Fruit fly (Drosophila melanogaster): ENCODE measurements around the gene Rm62.

Rm62 gene

DNA sequence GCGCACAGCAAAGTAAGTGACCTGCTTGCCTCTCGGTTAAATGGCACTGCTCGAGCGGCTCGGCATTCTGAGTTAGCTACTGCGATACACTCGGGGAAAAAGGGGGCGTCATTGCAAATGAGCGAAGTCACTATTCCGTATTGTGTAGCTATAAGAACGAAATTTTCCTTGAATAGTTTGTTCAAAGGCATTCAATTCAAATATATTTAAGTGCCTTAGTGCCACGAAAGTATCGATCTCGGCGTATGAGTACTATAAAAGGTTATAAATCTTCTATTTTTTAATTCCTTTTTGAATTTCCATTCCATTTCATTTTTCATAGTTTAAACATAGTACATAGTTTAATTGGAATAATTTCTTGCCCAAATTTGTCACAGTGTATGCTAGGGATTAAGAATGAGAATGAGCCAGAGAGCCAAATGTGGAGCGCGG is 10.1 kb downstream of the Rm62 start (continued):
- TF ChIP-seq CG8119 (GFP tag; IDR thresholded peaks at IDR 0.05) (peak; percentile 32; the same call in 1 of the 3 replicates), salr (GFP tag; optimal IDR thresholded peaks at IDR 0.05) (no peak), CG6808 (GFP tag; optimal IDR thresholded peaks at IDR 0.05) (no peak), Ets96B (tag; optimal IDR thresholded peaks at IDR 0.05) (no peak), CG3032 (tag; optimal IDR thresholded peaks at IDR 0.05) (no peak), Hr4 (GFP tag; optimal IDR thresholded peaks at IDR 0.05) (peak; percentile 34), Sox15 (GFP tag; optimal IDR thresholded peaks at IDR 0.05) (no peak), CG32006 (GFP tag; optimal IDR thresholded peaks at IDR 0.05) (peak; percentile 57), CG11762 (GFP tag; optimal IDR thresholded peaks at IDR 0.05; ENCODE audit: insufficient read depth) (no peak), pdm3 (GFP tag; optimal IDR thresholded peaks at IDR 0.05) (peak; percentile 33), Met (GFP tag; optimal IDR thresholded peaks at IDR 0.05) (peak; percentile 42), eg (GFP tag; IDR thresholded peaks at IDR 0.05) (no peak)

DNA sequence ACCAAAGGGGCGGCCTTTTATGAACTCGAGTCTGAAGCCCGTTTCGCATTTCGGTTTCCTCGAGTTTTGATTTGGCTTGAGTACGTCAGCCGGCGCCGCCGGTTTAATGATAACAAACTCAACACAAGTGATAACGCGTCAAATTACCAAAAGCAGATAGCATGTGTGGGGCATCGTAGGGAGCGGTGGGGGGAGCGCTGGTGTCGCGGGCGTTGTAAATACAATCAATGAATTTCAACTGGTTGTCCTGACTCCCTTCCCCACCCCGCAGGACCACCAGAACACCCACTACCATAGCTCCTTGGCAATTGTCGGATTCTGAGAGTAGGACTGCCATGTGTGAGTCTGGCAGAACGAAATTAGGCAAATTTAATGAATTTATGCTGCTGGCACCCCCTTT is 10.6 kb downstream of the Rm62 start:
- peak; percentile 84 for TF ChIP-seq svp (GFP tag)
- no peak for TF ChIP-seq spab (GFP tag; optimal IDR thresholded peaks at IDR 0.05)
- no peak for TF ChIP-seq CG8632 (GFP tag; optimal IDR thresholded peaks at IDR 0.05)

dm6 chr3R:5995381-5995780 is 13.0 kb downstream of the Rm62 start:
- TF ChIP-seq svp (GFP tag), result peak; percentile 68
- peak; percentile 0 for TF ChIP-seq CG10669 (GFP tag; optimal IDR thresholded peaks at IDR 0.05)
- TF ChIP-seq Eip78C (GFP tag), result peak; percentile 70
- no peak for TF ChIP-seq dsx (GFP tag; optimal IDR thresholded peaks at IDR 0.05; ENCODE audit: poor library complexity, severe bottlenecking)
- no peak for TF ChIP-seq CG16779 (tag; optimal IDR thresholded peaks at IDR 0.05)
- no peak for TF ChIP-seq Sox102F (GFP tag; optimal IDR thresholded peaks at IDR 0.05)

DNA sequence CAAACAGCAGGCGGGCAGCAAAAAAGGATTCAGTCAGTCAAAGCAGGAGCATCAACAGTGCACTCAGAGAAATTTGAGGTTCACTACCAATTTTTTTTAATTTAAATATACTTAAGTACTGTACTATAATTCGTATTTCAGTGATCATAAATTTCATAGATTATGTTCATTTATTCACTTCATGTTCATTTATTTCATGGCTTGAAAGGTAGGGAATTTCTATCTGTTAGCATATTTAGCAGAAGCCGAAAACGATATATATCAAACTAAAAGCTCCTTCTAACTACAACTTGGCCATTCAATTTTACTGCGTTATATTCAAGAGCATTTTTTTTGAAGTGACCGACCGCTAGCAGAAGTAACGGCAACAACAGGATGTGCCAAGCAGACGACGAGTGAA is 14.5 kb downstream of the Rm62 start:
- TF ChIP-seq CG11294 (GFP tag; IDR thresholded peaks at IDR 0.05), result no peak
- TF ChIP-seq Hr38 (GFP tag; optimal IDR thresholded peaks at IDR 0.05), result no peak
- peak; percentile 13 for TF ChIP-seq CG6808 (GFP tag; optimal IDR thresholded peaks at IDR 0.05)
- peak; percentile 29 for TF ChIP-seq dsx (GFP tag; optimal IDR thresholded peaks at IDR 0.05; ENCODE audit: poor library complexity, severe bottlenecking)
- TF ChIP-seq Eip75B (GFP tag; optimal IDR thresholded peaks at IDR 0.05), result no peak
- TF ChIP-seq achi (GFP tag; optimal IDR thresholded peaks at IDR 0.05), result peak; percentile 23
- no peak for TF ChIP-seq Sox15 (GFP tag; optimal IDR thresholded peaks at IDR 0.05)
- no peak for TF ChIP-seq net (GFP tag; optimal IDR thresholded peaks at IDR 0.05)
- TF ChIP-seq CG7368 (GFP tag; optimal IDR thresholded peaks at IDR 0.05), result no peak
- TF ChIP-seq Eip78C (GFP tag), result peak; percentile 53
- TF ChIP-seq CG6792 (GFP tag; optimal IDR thresholded peaks at IDR 0.05), result no peak
- no peak for TF ChIP-seq Ets96B (tag; optimal IDR thresholded peaks at IDR 0.05)
- peak; percentile 3 for TF ChIP-seq Smox (GFP tag; optimal IDR thresholded peaks at IDR 0.05)
- no peak for TF ChIP-seq esn (GFP tag; optimal IDR thresholded peaks at IDR 0.05)
- TF ChIP-seq CG10669 (GFP tag; optimal IDR thresholded peaks at IDR 0.05), result peak; percentile 33
- peak; percentile 68 for TF ChIP-seq svp (GFP tag)
- TF ChIP-seq CG16779 (tag; optimal IDR thresholded peaks at IDR 0.05), result no peak
- TF ChIP-seq fkh (GFP tag; optimal IDR thresholded peaks at IDR 0.05), result no peak
- peak; percentile 25 for TF ChIP-seq CG10631 (GFP tag; optimal IDR thresholded peaks at IDR 0.05)
- TF ChIP-seq Met (GFP tag; optimal IDR thresholded peaks at IDR 0.05), result peak; percentile 9
- TF ChIP-seq topi (GFP tag; optimal IDR thresholded peaks at IDR 0.05), result peak; percentile 3
- TF ChIP-seq lz (GFP tag; optimal IDR thresholded peaks at IDR 0.05), result peak; percentile 9
- TF ChIP-seq CG32006 (GFP tag; optimal IDR thresholded peaks at IDR 0.05), result peak; percentile 15

DNA sequence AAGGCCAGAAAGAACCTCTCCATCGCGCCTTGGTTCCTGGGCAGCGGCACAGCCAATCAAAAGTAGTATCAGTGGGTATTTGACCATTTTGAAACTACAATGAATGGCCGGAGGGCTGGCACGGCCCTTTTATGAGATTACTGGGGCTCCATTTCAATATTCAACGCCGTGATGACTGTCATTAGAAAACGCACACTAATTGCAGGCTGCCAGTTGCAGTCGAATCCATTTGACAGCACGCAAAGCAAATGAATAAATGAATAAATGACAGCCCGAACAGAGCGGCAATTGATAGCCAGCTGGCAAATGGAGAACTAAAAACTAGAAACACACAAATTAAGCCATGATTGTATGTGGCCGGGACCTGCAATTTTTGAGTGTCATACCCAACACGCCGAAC is 31.7 kb downstream of the Rm62 start, which contains the start of gene Obp83b:
Gene Obp83b (minus strand): TSS at position 101 of the 400 bp plus-strand sequence.
- TF ChIP-seq CG10669 (GFP tag; optimal IDR thresholded peaks at IDR 0.05) (no peak), spab (GFP tag; optimal IDR thresholded peaks at IDR 0.05) (no peak), fd59A (GFP tag; optimal IDR thresholded peaks at IDR 0.05) (no peak), Hr39 (GFP tag; optimal IDR thresholded peaks at IDR 0.05) (no peak), CG16779 (tag; optimal IDR thresholded peaks at IDR 0.05) (no peak), achi (GFP tag; optimal IDR thresholded peaks at IDR 0.05) (no peak), ss (GFP tag; optimal IDR thresholded peaks at IDR 0.05) (no peak), CG7368 (GFP tag; optimal IDR thresholded peaks at IDR 0.05) (no peak), CG6792 (GFP tag; optimal IDR thresholded peaks at IDR 0.05) (no peak), CG8319 (GFP tag; optimal IDR thresholded peaks at IDR 0.05) (no peak), pdm3 (GFP tag; optimal IDR thresholded peaks at IDR 0.05) (no peak), CG32006 (GFP tag; optimal IDR thresholded peaks at IDR 0.05) (no peak), eg (GFP tag; IDR thresholded peaks at IDR 0.05) (no peak), Sox15 (GFP tag; optimal IDR thresholded peaks at IDR 0.05) (no peak)
